Fruit fly (Drosophila melanogaster): ENCODE data around the gene CG6138.

dm6 chr2L:10579453-10579852, 12.4 kb downstream of the CG6138 start, which contains the start of gene CG34160:
- TF ChIP-seq CG8478 (optimal IDR thresholded peaks at IDR 0.05) (no peak), CTCF (optimal IDR thresholded peaks at IDR 0.05) (no peak)
